Worm (Caenorhabditis elegans): ENCODE data around the gene ints-7.

ce11 chrII:11619171-11619570 is 36.5 kb downstream of the ints-7 start:
- TF ChIP-seq skn-1 (tag; optimal IDR thresholded peaks at IDR 0.05) = no peak
- peak; percentile 17 to 60 for TF ChIP-seq lsy-2 (tag; optimal IDR thresholded peaks at IDR 0.05)
- TF ChIP-seq sma-3 (GFP tag; optimal IDR thresholded peaks at IDR 0.05) = peak; percentile 89
- no peak for TF ChIP-seq ama-1 (optimal IDR thresholded peaks at IDR 0.05)

All from whole organism, L2 larva.